Worm (Caenorhabditis elegans) whole organism, young adult: ENCODE measurements around the gene usp-39.

Experiments
- B0336.3 ChIP-seq: fragments of 200-800 bp; sonication (Bioruptor generic); IDR thresholded peaks from 2 replicates; pipeline ENCODE4 v1.3.6; 2022; ENCODE audit warnings: missing genetic modification characterization, missing compliant biosample characterization
- F23B12.7 ChIP-seq: sonication (generic microtip); optimal IDR thresholded peaks from 2 replicates; lab custom pipeline; 2017; ENCODE audit warnings: missing genetic modification characterization, mild to moderate bottlenecking, missing compliant biosample characterization, antibody characterized with exemption, moderate library complexity; ENCODE audit not compliant: insufficient read depth
- F33H1.4 ChIP-seq: fragments of 200-800 bp; sonication (Bioruptor generic); IDR thresholded peaks from 2 replicates; pipeline ENCODE4 v1.3.6; 2022; ENCODE audit warnings: missing genetic modification reagents, missing genetic modification characterization, missing compliant biosample characterization
- F49E8.2 ChIP-seq: sonication (generic microtip); optimal IDR thresholded peaks from 3 replicates; lab custom pipeline; 2017; ENCODE audit warnings: missing genetic modification characterization, mild to moderate bottlenecking, missing compliant biosample characterization, antibody characterized with exemption, moderate library complexity; ENCODE audit not compliant: insufficient read depth
- K11D2.4 ChIP-seq: fragments of 200-800 bp; sonication (Bioruptor generic); IDR thresholded peaks from 2 replicates; pipeline ENCODE4 v1.3.6; 2022; ENCODE audit warnings: missing genetic modification reagents, missing genetic modification characterization, missing compliant biosample characterization
- T07F8.4 ChIP-seq: sonication (generic microtip); optimal IDR thresholded peaks from 2 replicates; lab custom pipeline; 2016; ENCODE audit warnings: mild to moderate bottlenecking, missing genetic modification characterization, moderate library complexity, missing compliant biosample characterization
- Y56A3A.18 ChIP-seq: fragments of 200-800 bp; sonication (Bioruptor generic); IDR thresholded peaks from 2 replicates; pipeline ENCODE4 v1.3.6; 2022; ENCODE audit warnings: missing genetic modification reagents, missing genetic modification characterization, missing compliant biosample characterization
- atf-7 ChIP-seq: sonication (generic microtip); optimal IDR thresholded peaks from 2 replicates; lab custom pipeline; 2017; ENCODE audit warnings: mild to moderate bottlenecking, missing genetic modification characterization, missing compliant biosample characterization
- athp-1 ChIP-seq: sonication (generic microtip); optimal IDR thresholded peaks from 2 replicates; lab custom pipeline; 2017; ENCODE audit warnings: mild to moderate bottlenecking, missing genetic modification characterization, missing compliant biosample characterization
- cebp-1 ChIP-seq, 2 experiments: fragments of 200-800 bp in 1 of 2; sonication (Bioruptor generic) in 1 of 2; sonication (generic microtip) in 1 of 2; IDR thresholded peaks in 1 of 2; optimal IDR thresholded peaks in 1 of 2; 2 replicates each; pipeline versions ENCODE4 v1.3.6 to Lab custom; 2017 to 2022; ENCODE audit warnings: missing compliant biosample characterization in 2 of 2, missing genetic modification characterization in 2 of 2, mild to moderate bottlenecking in 1 of 2, missing genetic modification reagents in 1 of 2, moderate library complexity in 1 of 2
- ceh-100 ChIP-seq: fragments of 200-800 bp; sonication (Bioruptor generic); IDR thresholded peaks from 2 replicates; pipeline ENCODE4 v1.3.6; 2022; ENCODE audit warnings: missing genetic modification reagents, missing genetic modification characterization, missing compliant biosample characterization
- ceh-40 ChIP-seq: fragments of 200-800 bp; sonication (Bioruptor generic); IDR thresholded peaks from 2 replicates; pipeline ENCODE4 v1.3.6; 2022; ENCODE audit warnings: missing genetic modification characterization, missing compliant biosample characterization
- ceh-58 ChIP-seq: fragments of 200-800 bp; sonication (Bioruptor generic); IDR thresholded peaks from 2 replicates; pipeline ENCODE4 v1.3.6; 2022; ENCODE audit warnings: missing genetic modification characterization, missing compliant biosample characterization
- ceh-91 ChIP-seq: fragments of 200-800 bp; sonication (Bioruptor generic); IDR thresholded peaks from 2 replicates; pipeline ENCODE4 v1.3.6; 2022; ENCODE audit warnings: missing genetic modification reagents, missing genetic modification characterization, missing compliant biosample characterization
- chd-7 ChIP-seq: sonication (generic microtip); optimal IDR thresholded peaks from 2 replicates; lab custom pipeline; 2016; ENCODE audit warnings: mild to moderate bottlenecking, missing genetic modification characterization, moderate library complexity, missing compliant biosample characterization
- die-1 ChIP-seq: sonication (generic microtip); optimal IDR thresholded peaks from 2 replicates; lab custom pipeline; 2016; ENCODE audit warnings: missing genotype, mild to moderate bottlenecking, missing genetic modification characterization, missing compliant biosample characterization
- dpl-1 ChIP-seq: fragments of 150-350 bp; optimal IDR thresholded peaks from 2 replicates; lab custom pipeline; 2014; ENCODE audit warnings: missing biosample characterization, missing genetic modification reagents, missing genetic modification characterization
- efl-1 ChIP-seq: fragments of 150-350 bp; optimal IDR thresholded peaks from 2 replicates; lab custom pipeline; 2014; ENCODE audit warnings: missing biosample characterization, missing genetic modification reagents, missing genetic modification characterization
- gei-17 ChIP-seq: fragments of 200-800 bp; sonication (Bioruptor generic); optimal IDR thresholded peaks from 2 replicates; lab custom pipeline; 2018; ENCODE audit warnings: mild to moderate bottlenecking, missing genetic modification characterization, missing compliant biosample characterization
- him-1 ChIP-seq: sonication (generic microtip); optimal IDR thresholded peaks from 2 replicates; lab custom pipeline; 2016; ENCODE audit warnings: missing genotype, missing genetic modification reagents, missing genetic modification characterization, missing compliant biosample characterization
- hmg-1.2 ChIP-seq: fragments of 200-800 bp; sonication (Bioruptor generic); IDR thresholded peaks from 2 replicates; pipeline ENCODE4 v1.3.6; 2022; ENCODE audit warnings: missing genetic modification reagents, missing genetic modification characterization, missing compliant biosample characterization
- hmg-20 ChIP-seq: fragments of 200-800 bp; sonication (Bioruptor generic); IDR thresholded peaks from 2 replicates; pipeline ENCODE4 v1.3.6; 2022; ENCODE audit warnings: missing genetic modification reagents, missing genetic modification characterization, missing compliant biosample characterization
- let-607 ChIP-seq, 2 experiments: fragments of 200-800 bp in 1 of 2; sonication (Bioruptor generic) in 1 of 2; sonication (generic microtip) in 1 of 2; optimal IDR thresholded peaks; 2 replicates each; lab custom pipeline; 2016 to 2018; ENCODE audit warnings: mild to moderate bottlenecking in 2 of 2, missing compliant biosample characterization in 2 of 2, missing genetic modification characterization in 2 of 2, moderate library complexity in 2 of 2, missing genotype in 1 of 2
- lin-35 ChIP-seq, 3 experiments: fragments of 150-350 bp in 2 of 3; sonication (generic microtip) in 1 of 3; optimal IDR thresholded peaks; 2 replicates each; lab custom pipeline; 2014 to 2018; ENCODE audit warnings: missing biosample characterization in 3 of 3, missing genetic modification characterization in 3 of 3, missing genetic modification reagents in 3 of 3
- lin-54 ChIP-seq: fragments of 200-800 bp; sonication (Bioruptor generic); optimal IDR thresholded peaks from 2 replicates; lab custom pipeline; 2018; ENCODE audit warnings: mild to moderate bottlenecking, missing genetic modification characterization, missing compliant biosample characterization
- lir-1 ChIP-seq: fragments of 200-800 bp; sonication (Bioruptor generic); conservative IDR thresholded peaks from 2 replicates; pipeline ENCODE4 v1.3.6; 2022; ENCODE audit warnings: missing genetic modification reagents, missing genetic modification characterization, missing compliant biosample characterization
- lsl-1 ChIP-seq: fragments of 200-800 bp; sonication (Bioruptor generic); optimal IDR thresholded peaks from 2 replicates; lab custom pipeline; 2018; ENCODE audit warnings: mild to moderate bottlenecking, missing genetic modification characterization, moderate library complexity, missing compliant biosample characterization
- madf-3 ChIP-seq: fragments of 200-800 bp; sonication (Bioruptor generic); IDR thresholded peaks from 2 replicates; pipeline ENCODE4 v1.3.6; 2022; ENCODE audit warnings: missing genetic modification reagents, missing genetic modification characterization, missing compliant biosample characterization
- madf-6 ChIP-seq: fragments of 200-800 bp; sonication (Bioruptor generic); IDR thresholded peaks from 2 replicates; pipeline ENCODE4 v1.3.6; 2022; ENCODE audit warnings: missing genetic modification reagents, missing genetic modification characterization, missing compliant biosample characterization
- madf-8 ChIP-seq: fragments of 200-800 bp; sonication (Bioruptor generic); conservative IDR thresholded peaks from 2 replicates; pipeline ENCODE4 v1.3.6; 2022; ENCODE audit warnings: missing genetic modification reagents, missing genetic modification characterization, missing compliant biosample characterization
- mcd-1 ChIP-seq: fragments of 200-800 bp; sonication (Bioruptor generic); IDR thresholded peaks from 2 replicates; pipeline ENCODE4 v1.3.6; 2022; ENCODE audit warnings: missing genetic modification reagents, missing genetic modification characterization, missing compliant biosample characterization
- nfya-1 ChIP-seq: sonication (generic microtip); optimal IDR thresholded peaks from 2 replicates; lab custom pipeline; 2017; ENCODE audit warnings: antibody characterized with exemption, missing compliant biosample characterization, missing genetic modification characterization, borderline replicate concordance; ENCODE audit not compliant: insufficient read depth
- nfyb-1 ChIP-seq: fragments of 200-800 bp; sonication (Bioruptor generic); IDR thresholded peaks from 2 replicates; pipeline ENCODE4 v1.3.6; 2022; ENCODE audit warnings: missing genetic modification reagents, missing genetic modification characterization, missing compliant biosample characterization
- pbrm-1 ChIP-seq: fragments of 200-800 bp; sonication (Bioruptor generic); IDR thresholded peaks from 2 replicates; pipeline ENCODE4 v1.3.6; 2022; ENCODE audit warnings: missing genetic modification reagents, missing genetic modification characterization, missing compliant biosample characterization
- pha-4 ChIP-seq: fragments of 150-350 bp; sonication (generic microtip); optimal IDR thresholded peaks from 2 replicates; lab custom pipeline; 2014; ENCODE audit warnings: missing biosample characterization, missing genetic modification reagents, missing genetic modification characterization
- rcor-1 ChIP-seq: fragments of 200-800 bp; sonication (Bioruptor generic); IDR thresholded peaks from 2 replicates; pipeline ENCODE4 v1.3.6; 2022; ENCODE audit warnings: missing genetic modification reagents, missing genetic modification characterization, missing compliant biosample characterization
- snpc-1.1 ChIP-seq: sonication (generic microtip); optimal IDR thresholded peaks from 2 replicates; lab custom pipeline; 2017; ENCODE audit warnings: missing genetic modification characterization, mild to moderate bottlenecking, missing compliant biosample characterization, antibody characterized with exemption, moderate library complexity, missing genotype, missing genetic modification reagents; ENCODE audit not compliant: insufficient read depth
- snpc-1.3 ChIP-seq: sonication (generic microtip); optimal IDR thresholded peaks from 2 replicates; lab custom pipeline; 2017; ENCODE audit warnings: missing genetic modification characterization, mild to moderate bottlenecking, missing compliant biosample characterization, antibody characterized with exemption, moderate library complexity, missing genotype, missing genetic modification reagents; ENCODE audit not compliant: insufficient read depth
- snpc-3.4 ChIP-seq: sonication (generic microtip); optimal IDR thresholded peaks from 2 replicates; lab custom pipeline; 2017; ENCODE audit warnings: missing genetic modification characterization, mild to moderate bottlenecking, missing compliant biosample characterization, antibody characterized with exemption, moderate library complexity, missing genotype, missing genetic modification reagents
- snpc-4 ChIP-seq, 5 experiments: fragments of 150-350 bp in 1 of 5; sonication (generic microtip) in 4 of 5; optimal IDR thresholded peaks; 2 replicates each; lab custom pipeline; 2014 to 2018; ENCODE audit warnings: missing genetic modification characterization in 5 of 5, missing biosample characterization in 3 of 5, antibody characterized with exemption in 2 of 5, mild to moderate bottlenecking in 2 of 5, missing compliant biosample characterization in 2 of 5, missing genotype in 2 of 5, moderate library complexity in 2 of 5, missing genetic modification reagents in 1 of 5
- somi-1 ChIP-seq: fragments of 200-800 bp; sonication (Bioruptor generic); optimal IDR thresholded peaks from 2 replicates; lab custom pipeline; 2018; ENCODE audit warnings: mild to moderate bottlenecking, missing genetic modification characterization, missing compliant biosample characterization
- zfh-2 ChIP-seq: fragments of 200-800 bp; sonication (Bioruptor generic); conservative IDR thresholded peaks from 2 replicates; pipeline ENCODE4 v1.3.6; 2022; ENCODE audit warnings: missing genetic modification reagents, missing genetic modification characterization, missing compliant biosample characterization
- ztf-18 ChIP-seq: sonication (generic microtip); optimal IDR thresholded peaks from 2 replicates; lab custom pipeline; 2016; ENCODE audit warnings: missing genotype, mild to moderate bottlenecking, missing genetic modification characterization, missing compliant biosample characterization
- ztf-22 ChIP-seq: fragments of 200-800 bp; sonication (Bioruptor generic); optimal IDR thresholded peaks from 2 replicates; lab custom pipeline; 2018; ENCODE audit warnings: mild to moderate bottlenecking, missing genetic modification characterization, moderate library complexity, missing compliant biosample characterization
- ztf-28 ChIP-seq: fragments of 200-800 bp; sonication (Bioruptor generic); IDR thresholded peaks from 2 replicates; pipeline ENCODE4 v1.3.6; 2022; ENCODE audit warnings: missing genetic modification reagents, missing genetic modification characterization, missing compliant biosample characterization

usp-39 gene

ce11 chrII:2564899-2565298 is at the start of gene usp-39:
Gene usp-39 (plus strand): TSS chrII:2565275.
- TF ChIP-seq Y56A3A.18: 0 out of 2 replicates have a peak, but pooled peaks have one; percentile 60
- TF ChIP-seq mcd-1 (GFP tag; lab: Robert Waterston, UW): peak; percentile 85
- TF ChIP-seq ceh-58 (GFP tag; lab: Robert Waterston, UW): no peak
- peak; percentile 66 for TF ChIP-seq snpc-1.3 (tag; lab: Kevin White, UChicago)
- TF ChIP-seq gei-17 (GFP tag; lab: Kevin White, UChicago): peak; percentile 39
- no peak for TF ChIP-seq nfya-1 (tag; lab: Kevin White, UChicago)
- TF ChIP-seq madf-8 (GFP tag; lab: Robert Waterston, UW): peak; percentile 43
- TF ChIP-seq ceh-91: no peak
- peak; percentile 60 for TF ChIP-seq snpc-4 (GFP tag; optimal IDR thresholded peaks at IDR 0.05; lab: Kevin White, UChicago)
- peak in 1 of 4 experiments; percentile 54 for TF ChIP-seq snpc-4 (tag; optimal IDR thresholded peaks at IDR 0.05; lab: Kevin White, UChicago)
- TF ChIP-seq ceh-100 (GFP tag; lab: Robert Waterston, UW): peak; percentile 25; the same call in 1 of the 2 replicates
- peak; percentile 52 for TF ChIP-seq dpl-1 (GFP tag; lab: Kevin White, UChicago)
- no peak for TF ChIP-seq zfh-2 (GFP tag; lab: Robert Waterston, UW)
- TF ChIP-seq ztf-22 (GFP tag; lab: Kevin White, UChicago): no peak
- TF ChIP-seq nfyb-1 (GFP tag; lab: Robert Waterston, UW): 0 out of 2 replicates have a peak, but pooled peaks have one; percentile 36
- peak; percentile 55 for TF ChIP-seq efl-1 (GFP tag; lab: Kevin White, UChicago)
- TF ChIP-seq let-607 (tag; optimal IDR thresholded peaks at IDR 0.05; lab: Kevin White, UChicago): no peak
- no peak for TF ChIP-seq T07F8.4
- peak; percentile 59 for TF ChIP-seq snpc-3.4 (tag; lab: Kevin White, UChicago)
- TF ChIP-seq snpc-1.1 (tag; lab: Kevin White, UChicago): peak; percentile 45
- TF ChIP-seq madf-6 (GFP tag; lab: Robert Waterston, UW): peak; percentile 74
- peak; percentile 53 for TF ChIP-seq F33H1.4 (GFP tag; lab: Robert Waterston, UW)
- TF ChIP-seq ztf-28: 0 out of 2 replicates have a peak, but pooled peaks have one; percentile 29
- no peak for TF ChIP-seq ceh-40 (GFP tag; lab: Robert Waterston, UW)
- peak; percentile 25 for TF ChIP-seq him-1 (tag; lab: Kevin White, UChicago)
- TF ChIP-seq atf-7 (tag; lab: Kevin White, UChicago): no peak
- peak; percentile 47 for TF ChIP-seq athp-1 (tag; lab: Kevin White, UChicago)
- TF ChIP-seq lir-1: peak; percentile 46; the same call in 1 of the 2 replicates
- TF ChIP-seq lin-35 (GFP tag; optimal IDR thresholded peaks at IDR 0.05; lab: Kevin White, UChicago): peak in 1 of 3 experiments; percentile 89
- TF ChIP-seq pbrm-1 (GFP tag; lab: Robert Waterston, UW): 0 out of 2 replicates have a peak, but pooled peaks have one; percentile 33
- peak; percentile 88 for TF ChIP-seq F23B12.7
- TF ChIP-seq lin-54 (GFP tag; lab: Kevin White, UChicago): peak; percentile 84
- TF ChIP-seq pha-4 (tag; lab: Kevin White, UChicago): peak; percentile 79
- TF ChIP-seq hmg-20 (GFP tag; lab: Robert Waterston, UW): 0 out of 2 replicates have a peak, but pooled peaks have one; percentile 26
- TF ChIP-seq rcor-1 (GFP tag; lab: Robert Waterston, UW): peak; percentile 69
- TF ChIP-seq chd-7 (tag; lab: Kevin White, UChicago): no peak
- TF ChIP-seq hmg-1.2 (GFP tag; lab: Robert Waterston, UW): no peak; the same call in none of the 2 replicates
- 0 out of 2 replicates have a peak, but pooled peaks have one; percentile 57 for TF ChIP-seq B0336.3
- TF ChIP-seq F49E8.2 (tag; lab: Kevin White, UChicago): peak; percentile 11
- no peak for TF ChIP-seq die-1 (tag; lab: Kevin White, UChicago)
- peak; percentile 54; the same call in 1 of the 2 replicates for TF ChIP-seq K11D2.4 (GFP tag; lab: Robert Waterston, UW)
- TF ChIP-seq lsl-1 (GFP tag; lab: Kevin White, UChicago): peak; percentile 62
- TF ChIP-seq somi-1: no peak
- no peak for TF ChIP-seq ztf-18
- TF ChIP-seq cebp-1 (GFP tag; IDR thresholded peaks at IDR 0.05; lab: Robert Waterston, UW): no peak
- peak; percentile 66 for TF ChIP-seq cebp-1 (tag; optimal IDR thresholded peaks at IDR 0.05; lab: Kevin White, UChicago)
- no peak for TF ChIP-seq madf-3 (GFP tag; lab: Robert Waterston, UW)
